Worm (Caenorhabditis elegans) whole organism, late embryonic: ENCODE measurements around the gene C09H10.5.

Experiments
- F13H6.1 ChIP-seq: sonication (generic microtip); optimal IDR thresholded peaks from 2 replicates; lab custom pipeline; 2016; ENCODE audit warnings: missing genetic modification characterization, missing compliant biosample characterization
- K09A11.1 ChIP-seq: sonication (generic microtip); optimal IDR thresholded peaks from 2 replicates; lab custom pipeline; 2017; ENCODE audit warnings: antibody characterized with exemption, mild to moderate bottlenecking, missing genetic modification characterization, missing compliant biosample characterization; ENCODE audit not compliant: insufficient read depth
- T23F11.4 ChIP-seq: fragments of 200-800 bp; sonication (Bioruptor generic); optimal IDR thresholded peaks from 2 replicates; lab custom pipeline; 2018; ENCODE audit warnings: mild to moderate bottlenecking, missing genetic modification characterization, missing compliant biosample characterization
- ceh-14 ChIP-seq: sonication (generic microtip); optimal IDR thresholded peaks from 2 replicates; lab custom pipeline; 2016; ENCODE audit warnings: missing genotype, missing genetic modification characterization, missing compliant biosample characterization
- ceh-2 ChIP-seq: sonication (generic microtip); optimal IDR thresholded peaks from 2 replicates; lab custom pipeline; 2016; ENCODE audit warnings: missing genotype, missing genetic modification characterization, missing compliant biosample characterization
- ceh-22 ChIP-seq: sonication (generic microtip); optimal IDR thresholded peaks from 2 replicates; lab custom pipeline; 2017; ENCODE audit warnings: missing biosample characterization, missing genetic modification characterization
- ceh-30 ChIP-seq: fragments of 150-350 bp; optimal IDR thresholded peaks from 2 replicates; lab custom pipeline; 2014; ENCODE audit warnings: missing biosample characterization, missing genetic modification characterization
- ceh-31 ChIP-seq: sonication (generic microtip); optimal IDR thresholded peaks from 2 replicates; lab custom pipeline; 2016; ENCODE audit warnings: missing genetic modification characterization, missing compliant biosample characterization
- ceh-34 ChIP-seq: sonication (generic microtip); optimal IDR thresholded peaks from 2 replicates; lab custom pipeline; 2016; ENCODE audit warnings: mild to moderate bottlenecking, missing genetic modification characterization, missing compliant biosample characterization
- ets-4 ChIP-seq: sonication (generic microtip); optimal IDR thresholded peaks from 2 replicates; lab custom pipeline; 2016; ENCODE audit warnings: missing genetic modification characterization, missing compliant biosample characterization
- eyg-1 ChIP-seq: sonication (generic microtip); optimal IDR thresholded peaks from 2 replicates; lab custom pipeline; 2016; ENCODE audit warnings: missing genotype, missing genetic modification characterization, missing compliant biosample characterization
- fkh-10 ChIP-seq: fragments of 150-350 bp; optimal IDR thresholded peaks from 2 replicates; lab custom pipeline; 2014; ENCODE audit warnings: missing biosample characterization, missing genetic modification reagents, missing genetic modification characterization
- hlh-15 ChIP-seq: sonication (generic microtip); optimal IDR thresholded peaks from 2 replicates; lab custom pipeline; 2016; ENCODE audit warnings: missing genetic modification characterization, missing compliant biosample characterization
- lin-11 ChIP-seq: fragments of 200-800 bp; sonication (Bioruptor generic); optimal IDR thresholded peaks from 2 replicates; lab custom pipeline; 2018; ENCODE audit warnings: mild to moderate bottlenecking, missing genetic modification characterization, missing compliant biosample characterization
- madf-2 ChIP-seq: sonication (generic microtip); optimal IDR thresholded peaks from 2 replicates; lab custom pipeline; 2017; ENCODE audit warnings: missing genetic modification characterization, missing compliant biosample characterization
- mec-3 ChIP-seq: sonication (generic microtip); optimal IDR thresholded peaks from 2 replicates; lab custom pipeline; 2016; ENCODE audit warnings: borderline replicate concordance, missing genetic modification characterization, missing compliant biosample characterization
- npax-4 ChIP-seq: sonication (generic microtip); optimal IDR thresholded peaks from 2 replicates; lab custom pipeline; 2016; ENCODE audit warnings: missing genetic modification characterization, missing compliant biosample characterization
- odd-2 ChIP-seq: sonication (generic microtip); optimal IDR thresholded peaks from 2 replicates; lab custom pipeline; 2017; ENCODE audit warnings: antibody characterized with exemption, mild to moderate bottlenecking, missing genetic modification characterization, missing compliant biosample characterization
- pax-1 ChIP-seq: fragments of 150-350 bp; optimal IDR thresholded peaks from 2 replicates; lab custom pipeline; 2014; ENCODE audit warnings: missing biosample characterization, missing genetic modification characterization
- pha-4 ChIP-seq: fragments of 150-350 bp; optimal IDR thresholded peaks from 2 replicates; lab custom pipeline; 2018; ENCODE audit warnings: missing biosample characterization, missing genetic modification reagents, missing genetic modification characterization
- pqm-1 ChIP-seq: sonication (generic microtip); optimal IDR thresholded peaks from 2 replicates; lab custom pipeline; 2016; ENCODE audit warnings: missing genetic modification characterization, missing compliant biosample characterization
- ref-2 ChIP-seq: sonication (generic microtip); optimal IDR thresholded peaks from 2 replicates; lab custom pipeline; 2016; ENCODE audit warnings: missing genetic modification characterization, missing compliant biosample characterization
- rnt-1 ChIP-seq: sonication (generic microtip); optimal IDR thresholded peaks from 2 replicates; lab custom pipeline; 2016; ENCODE audit warnings: missing genetic modification characterization, missing compliant biosample characterization
- sox-2 ChIP-seq: fragments of 200-800 bp; sonication (Bioruptor generic); IDR thresholded peaks from 2 replicates; pipeline ENCODE4 v1.3.6; 2022; ENCODE audit warnings: missing genetic modification reagents, missing genetic modification characterization, missing compliant biosample characterization
- sox-4 ChIP-seq: sonication (generic microtip); optimal IDR thresholded peaks from 2 replicates; lab custom pipeline; 2017; ENCODE audit warnings: mild to moderate bottlenecking, missing genetic modification characterization, inconsistent platforms, missing compliant biosample characterization
- syd-9 ChIP-seq: sonication (generic microtip); optimal IDR thresholded peaks from 2 replicates; lab custom pipeline; 2016; ENCODE audit warnings: mild to moderate bottlenecking, missing genetic modification characterization, moderate library complexity, missing compliant biosample characterization
- tbx-2 ChIP-seq: sonication (generic microtip); optimal IDR thresholded peaks from 2 replicates; lab custom pipeline; 2016; ENCODE audit warnings: missing genetic modification characterization, missing compliant biosample characterization
- unc-3 ChIP-seq, 2 experiments: fragments of 200-800 bp in 1 of 2; sonication (Bioruptor generic) in 1 of 2; sonication (generic microtip) in 1 of 2; conservative IDR thresholded peaks in 1 of 2; optimal IDR thresholded peaks in 1 of 2; 2 replicates each; pipeline versions ENCODE4 v1.3.6 to Lab custom; 2016 to 2022; ENCODE audit warnings: missing compliant biosample characterization in 2 of 2, missing genetic modification characterization in 2 of 2, missing genetic modification reagents in 1 of 2
- unc-42 ChIP-seq: sonication (generic microtip); optimal IDR thresholded peaks from 2 replicates; lab custom pipeline; 2016; ENCODE audit warnings: missing genotype, missing genetic modification characterization, missing compliant biosample characterization
- unc-55 ChIP-seq: sonication (generic microtip); optimal IDR thresholded peaks from 2 replicates; lab custom pipeline; 2017; ENCODE audit warnings: missing biosample characterization, missing genetic modification reagents, missing genetic modification characterization
- ztf-16 ChIP-seq: sonication (generic microtip); optimal IDR thresholded peaks from 2 replicates; lab custom pipeline; 2017; ENCODE audit warnings: missing genetic modification characterization, missing compliant biosample characterization

The C09H10.5 gene

ce11 chrII:11076550-11076949, 27.0 kb downstream of the C09H10.5 start:
- TF ChIP-seq rnt-1 (tag; lab: Kevin White, UChicago), result peak; percentile 30
- no peak for TF ChIP-seq unc-3 (GFP tag; conservative IDR thresholded peaks at IDR 0.05; lab: Robert Waterston, UW)
- no peak for TF ChIP-seq unc-3 (tag; optimal IDR thresholded peaks at IDR 0.05; lab: Kevin White, UChicago)

- TF ChIP-seq F13H6.1, result no peak
- TF ChIP-seq unc-42 (tag; lab: Kevin White, UChicago), result peak; percentile 54
- no peak for TF ChIP-seq ceh-2 (tag; lab: Kevin White, UChicago)
- no peak for TF ChIP-seq fkh-10 (GFP tag; lab: Kevin White, UChicago)
- no peak for TF ChIP-seq K09A11.1 (tag; lab: Kevin White, UChicago)
- TF ChIP-seq ceh-14 (tag; lab: Kevin White, UChicago), result peak; percentile 16
- peak; percentile 0 for TF ChIP-seq unc-55 (GFP tag; lab: Kevin White, UChicago)
- peak; percentile 2 for TF ChIP-seq ceh-31 (tag; lab: Kevin White, UChicago)
These were observed 31.0 kb downstream of the C09H10.5 start for ce11 chrII:11072565-11072964.

ce11 chrII:11064191-11064695, 39.3 kb downstream of the C09H10.5 start:
- TF ChIP-seq pha-4 (tag; lab: Kevin White, UChicago), result no peak
- no peak for TF ChIP-seq sox-4 (tag; lab: Kevin White, UChicago)
- peak; percentile 20 for TF ChIP-seq ref-2 (tag; lab: Kevin White, UChicago)

- no peak for TF ChIP-seq npax-4 (tag; lab: Kevin White, UChicago)
- no peak for TF ChIP-seq ceh-22
- no peak for TF ChIP-seq tbx-2 (tag; lab: Kevin White, UChicago)
- TF ChIP-seq syd-9 (tag; lab: Kevin White, UChicago), result no peak
- no peak for TF ChIP-seq ceh-31 (tag; lab: Kevin White, UChicago)
- no peak for TF ChIP-seq eyg-1
- no peak for TF ChIP-seq sox-2 (GFP tag; lab: Robert Waterston, UW)
- TF ChIP-seq pqm-1 (tag; lab: Kevin White, UChicago), result no peak
- no peak for TF ChIP-seq lin-11
- TF ChIP-seq mec-3, result no peak
- no peak for TF ChIP-seq ets-4 (tag; lab: Kevin White, UChicago)
- TF ChIP-seq K09A11.1 (tag; lab: Kevin White, UChicago), result no peak
- no peak for TF ChIP-seq T23F11.4
These were observed 46.3 kb downstream of the C09H10.5 start for ce11 chrII:11057256-11057655.

ce11 chrII:11055223-11055622, 48.3 kb downstream of the C09H10.5 start, which contains the start of gene F45E10.2:
Gene F45E10.2, minus strand, starts transcription at chrII:11055323.
- TF ChIP-seq ztf-16 (tag; lab: Kevin White, UChicago) (no peak), ceh-34 (tag; lab: Kevin White, UChicago) (no peak), fkh-10 (GFP tag; lab: Kevin White, UChicago) (no peak)

- TF ChIP-seq unc-42 (tag; lab: Kevin White, UChicago), result no peak
- TF ChIP-seq sox-2 (GFP tag; lab: Robert Waterston, UW), result no peak
- TF ChIP-seq hlh-15, result no peak
- TF ChIP-seq fkh-10 (GFP tag; lab: Kevin White, UChicago), result no peak
- TF ChIP-seq ceh-30 (tag; lab: Kevin White, UChicago), result no peak
- TF ChIP-seq madf-2 (tag; lab: Kevin White, UChicago), result no peak
- TF ChIP-seq pax-1 (tag; lab: Kevin White, UChicago), result no peak
- no peak for TF ChIP-seq odd-2
- TF ChIP-seq sox-4 (tag; lab: Kevin White, UChicago), result no peak
- no peak for TF ChIP-seq ref-2 (tag; lab: Kevin White, UChicago)
These were observed 51.0 kb downstream of the C09H10.5 start for ce11 chrII:11052526-11052925.
